Worm (Caenorhabditis elegans): ENCODE results near the gene frpr-11.
"Not testable (repeated sequence)": the region's sequence is repeated elsewhere in the genome, so short reads cannot be mapped to it uniquely, and the experiment has no call there.

frpr-11 gene

ce11 chrV:8906896-8907295, at the start of gene frpr-11:
TSS of gene frpr-11 (plus strand) at chrV:8907196.
- no peak for TF ChIP-seq tag-97 (GFP tag; IDR thresholded peaks at IDR 0.05)
- TF ChIP-seq mep-1 (tag; optimal IDR thresholded peaks at IDR 0.05) = no peak
- TF ChIP-seq spr-3 (GFP tag; optimal IDR thresholded peaks at IDR 0.05) = no peak
- TF ChIP-seq dve-1 (tag; optimal IDR thresholded peaks at IDR 0.05; ENCODE audit: insufficient read depth) = no peak
- TF ChIP-seq lin-39 (tag; optimal IDR thresholded peaks at IDR 0.05) = no peak
- no peak for TF ChIP-seq R02D3.7 (tag; optimal IDR thresholded peaks at IDR 0.05)
- TF ChIP-seq ces-1 (GFP tag; optimal IDR thresholded peaks at IDR 0.05) = no peak
- no peak for TF ChIP-seq nhr-11 (tag; optimal IDR thresholded peaks at IDR 0.05)
- no peak for TF ChIP-seq zag-1 (tag; optimal IDR thresholded peaks at IDR 0.05)
- no peak for TF ChIP-seq nhr-48 (tag; optimal IDR thresholded peaks at IDR 0.05)
- TF ChIP-seq saeg-2 (GFP tag; IDR thresholded peaks at IDR 0.05) = no peak
- no peak for TF ChIP-seq lin-1 (GFP tag; IDR thresholded peaks at IDR 0.05)
- TF ChIP-seq mdt-29 (GFP tag; IDR thresholded peaks at IDR 0.05) = no peak
- TF ChIP-seq madf-5 (GFP tag; IDR thresholded peaks at IDR 0.05) = no peak
- no peak for TF ChIP-seq Y48G9A.11 (GFP tag; IDR thresholded peaks at IDR 0.05)
- no peak for TF ChIP-seq daf-12 (tag; optimal IDR thresholded peaks at IDR 0.05)

ce11 chrV:8861949-8862348, 45.0 kb upstream of the frpr-11 start, which contains the start of gene F07B7.12:
TSS of gene F07B7.12 (minus strand) at chrV:8862049.
- TF ChIP-seq nhr-25 (tag; optimal IDR thresholded peaks at IDR 0.05; ENCODE audit: borderline replicate concordance, insufficient read depth); madf-9 (GFP tag; conservative IDR thresholded peaks at IDR 0.05); nhr-10 (tag; optimal IDR thresholded peaks at IDR 0.05): not testable (repeated sequence)

DNA sequence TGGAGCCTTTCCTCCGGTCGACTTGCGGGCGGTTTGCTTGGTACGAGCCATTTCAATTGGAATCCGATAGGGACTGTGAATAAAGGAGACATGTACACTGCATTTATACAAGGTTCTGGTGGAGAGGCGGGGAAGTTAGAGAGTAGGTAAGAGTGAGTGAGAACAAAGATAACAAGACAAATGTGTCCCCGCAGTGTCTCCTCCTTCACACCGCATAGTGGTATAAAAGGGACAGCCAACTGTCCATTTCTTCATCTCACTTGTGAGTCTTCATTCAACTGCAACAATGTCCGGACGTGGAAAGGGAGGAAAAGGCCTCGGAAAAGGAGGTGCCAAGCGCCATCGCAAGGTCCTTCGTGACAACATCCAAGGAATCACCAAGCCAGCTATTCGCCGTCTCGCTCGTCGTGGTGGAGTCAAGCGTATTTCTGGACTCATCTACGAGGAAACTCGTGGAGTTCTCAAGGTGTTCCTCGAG, 9.0 kb upstream of the frpr-11 start, which contains the start of the genes his-17 and his-18:
Gene his-17, minus strand, starts transcription at position 51 of the 478 bp plus-strand sequence.
Gene his-18, plus strand, starts transcription at position 287 of the 478 bp plus-strand sequence.
- not testable (repeated sequence) for TF ChIP-seq mdl-1 (tag; optimal IDR thresholded peaks at IDR 0.05); tag-97 (GFP tag; IDR thresholded peaks at IDR 0.05); D1046.2 (GFP tag; IDR thresholded peaks at IDR 0.05)

- TF ChIP-seq egl-43 (GFP tag; IDR thresholded peaks at IDR 0.05) (no peak), lin-13 (GFP tag; optimal IDR thresholded peaks at IDR 0.05) (no peak), nhr-42 (GFP tag; IDR thresholded peaks at IDR 0.05) (no peak), cey-2 (tag; optimal IDR thresholded peaks at IDR 0.05; ENCODE audit: borderline replicate concordance, insufficient read depth) (no peak), saeg-2 (GFP tag; IDR thresholded peaks at IDR 0.05) (no peak), dve-1 (tag; optimal IDR thresholded peaks at IDR 0.05; ENCODE audit: insufficient read depth) (no peak), F44E2.7 (GFP tag; IDR thresholded peaks at IDR 0.05) (no peak), arid-1 (GFP tag; conservative IDR thresholded peaks at IDR 0.05) (no peak), nhr-102 (tag; optimal IDR thresholded peaks at IDR 0.05) (no peak), Y48G9A.11 (GFP tag; IDR thresholded peaks at IDR 0.05) (no peak), daf-8 (GFP tag; IDR thresholded peaks at IDR 0.05) (no peak), ces-1 (GFP tag; optimal IDR thresholded peaks at IDR 0.05) (no peak), lin-38 (GFP tag; IDR thresholded peaks at IDR 0.05) (no peak), hlh-11 (tag; optimal IDR thresholded peaks at IDR 0.05) (no peak), zag-1 (tag; optimal IDR thresholded peaks at IDR 0.05) (no peak)
Measured at ce11 chrV:8898756-8899155, 8.2 kb upstream of the frpr-11 start, which contains the start of gene frpr-13. TSS of gene frpr-13 (plus strand) at chrV:8899056.

- TF ChIP-seq daf-12 (tag; optimal IDR thresholded peaks at IDR 0.05) = no peak
- TF ChIP-seq ces-1 (GFP tag; optimal IDR thresholded peaks at IDR 0.05) = no peak
- no peak for TF ChIP-seq dmd-6 (GFP tag; IDR thresholded peaks at IDR 0.05)
- TF ChIP-seq mxl-2 (GFP tag; conservative IDR thresholded peaks at IDR 0.05) = no peak
- TF ChIP-seq fos-1 (tag; optimal IDR thresholded peaks at IDR 0.05) = no peak
- TF ChIP-seq lin-39 (tag; optimal IDR thresholded peaks at IDR 0.05) = no peak
- no peak for TF ChIP-seq egl-43 (GFP tag; IDR thresholded peaks at IDR 0.05)
Measured at ce11 chrV:8902697-8903096, 4.3 kb upstream of the frpr-11 start, which contains the start of gene frpr-12. TSS of gene frpr-12 (plus strand) at chrV:8902997.

Measured in whole organism, L4 larva.